Worm (Caenorhabditis elegans) whole organism, early embryonic: Measurements from ENCODE around the gene ran-2.

ENCODE experiments used
- ceh-13 ChIP-seq: fragments of 200-800 bp; sonication (Bioruptor generic); optimal IDR thresholded peaks from 2 replicates; lab custom pipeline; 2018; ENCODE audit warnings: mild to moderate bottlenecking, missing genetic modification characterization, missing compliant biosample characterization
- flt-1 ChIP-seq: fragments of 200-800 bp; sonication (Bioruptor generic); IDR thresholded peaks from 2 replicates; pipeline ENCODE4 v1.3.6; 2022; ENCODE audit warnings: missing genetic modification characterization, missing compliant biosample characterization
- hmbx-1 ChIP-seq: sonication (generic microtip); optimal IDR thresholded peaks from 2 replicates; lab custom pipeline; 2016; ENCODE audit warnings: mild to moderate bottlenecking, missing genetic modification characterization, missing compliant biosample characterization
- hmg-4 ChIP-seq: fragments of 200-800 bp; sonication (Bioruptor generic); optimal IDR thresholded peaks from 2 replicates; lab custom pipeline; 2018; ENCODE audit warnings: mild to moderate bottlenecking, missing genetic modification characterization, missing compliant biosample characterization
- hnd-1 ChIP-seq: sonication (generic microtip); optimal IDR thresholded peaks from 2 replicates; lab custom pipeline; 2016; ENCODE audit warnings: missing genetic modification characterization, missing compliant biosample characterization
- scrt-1 ChIP-seq: fragments of 200-800 bp; sonication (Bioruptor generic); IDR thresholded peaks from 2 replicates; pipeline ENCODE4 v1.3.6; 2022; ENCODE audit warnings: missing genetic modification characterization, missing compliant biosample characterization
- tbx-11 ChIP-seq: fragments of 200-800 bp; sonication (Bioruptor generic); IDR thresholded peaks from 2 replicates; pipeline ENCODE4 v1.3.6; 2022; ENCODE audit warnings: missing genetic modification characterization, missing compliant biosample characterization
- tbx-37 ChIP-seq: fragments of 200-800 bp; sonication (Bioruptor generic); conservative IDR thresholded peaks from 2 replicates; pipeline ENCODE4 v1.3.6; 2022; ENCODE audit warnings: missing genetic modification reagents, missing genetic modification characterization, missing compliant biosample characterization

DNA sequence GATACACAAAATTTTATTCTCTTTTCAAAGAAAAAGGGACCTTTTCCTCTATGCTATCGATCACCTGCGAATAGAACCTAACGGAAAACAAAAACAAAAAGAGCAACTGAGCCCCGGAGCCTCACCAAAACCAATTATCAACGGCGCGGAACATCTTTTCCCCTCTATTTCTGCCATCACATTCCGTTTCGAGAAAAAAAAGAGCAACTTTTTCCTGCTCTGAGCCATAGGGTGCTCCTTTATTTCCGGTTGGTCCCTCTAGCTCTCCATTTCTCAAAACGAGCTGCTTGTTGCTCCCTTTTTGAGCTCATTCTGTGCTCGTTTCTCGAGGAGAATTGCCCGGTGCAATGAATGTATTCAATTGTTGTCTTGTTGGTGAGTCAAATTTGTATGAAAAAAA lies 46.3 kb downstream of the ran-2 start, which contains the start of gene clp-1:
- TF ChIP-seq flt-1 (no peak), hmg-4 (GFP tag; lab: Kevin White, UChicago) (no peak), ceh-13 (GFP tag; lab: Kevin White, UChicago) (no peak), hnd-1 (tag; lab: Kevin White, UChicago) (no peak), hmbx-1 (tag; lab: Kevin White, UChicago) (no peak), tbx-37 (GFP tag; lab: Robert Waterston, UW) (no peak), scrt-1 (GFP tag; lab: Robert Waterston, UW) (no peak), tbx-11 (GFP tag; lab: Robert Waterston, UW) (no peak)
